Worm (Caenorhabditis elegans) whole organism, L3 larva: ENCODE data around the gene mcm-7.

ENCODE experiments used
- ZK546.5 ChIP-seq: sonication (generic microtip); optimal IDR thresholded peaks from 2 replicates; lab custom pipeline; 2017; ENCODE audit warnings: missing biosample characterization, missing genetic modification characterization
- aly-2 ChIP-seq: fragments of 150-350 bp; optimal IDR thresholded peaks from 2 replicates; lab custom pipeline; 2014; ENCODE audit warnings: missing biosample characterization, missing genetic modification characterization
- ceh-16 ChIP-seq: sonication (generic microtip); optimal IDR thresholded peaks from 2 replicates; lab custom pipeline; 2017; ENCODE audit warnings: missing biosample characterization, missing genetic modification characterization
- ceh-28 ChIP-seq: fragments of 150-350 bp; optimal IDR thresholded peaks from 2 replicates; lab custom pipeline; 2014; ENCODE audit warnings: missing biosample characterization, missing genetic modification reagents, missing genetic modification characterization
- ceh-82 ChIP-seq: fragments of 150-350 bp; optimal IDR thresholded peaks from 2 replicates; lab custom pipeline; 2014; ENCODE audit warnings: missing biosample characterization, missing genetic modification characterization
- daf-12 ChIP-seq: fragments of 150-350 bp; optimal IDR thresholded peaks from 2 replicates; lab custom pipeline; 2014; ENCODE audit warnings: missing biosample characterization, missing genetic modification reagents, missing genetic modification characterization
- egl-27 ChIP-seq: sonication (generic microtip); optimal IDR thresholded peaks from 4 replicates; lab custom pipeline; 2017; ENCODE audit warnings: missing biosample characterization, missing genetic modification reagents, missing genetic modification characterization
- egl-5 ChIP-seq: fragments of 150-350 bp; optimal IDR thresholded peaks from 2 replicates; lab custom pipeline; 2017; ENCODE audit warnings: missing biosample characterization, missing genetic modification reagents, missing genetic modification characterization, inconsistent platforms
- elt-1 ChIP-seq: fragments of 150-350 bp; optimal IDR thresholded peaks from 2 replicates; lab custom pipeline; 2014; ENCODE audit warnings: missing biosample characterization, missing genetic modification characterization
- elt-2 ChIP-seq: sonication (generic microtip); optimal IDR thresholded peaks from 2 replicates; lab custom pipeline; 2016; ENCODE audit warnings: missing genetic modification reagents, mild to moderate bottlenecking, missing genetic modification characterization, missing compliant biosample characterization
- elt-3 ChIP-seq, 3 experiments: fragments of 150-350 bp in 1 of 3; sonication (generic microtip) in 2 of 3; optimal IDR thresholded peaks; 2 replicates in 2 of 3; 4 replicates in 1 of 3; lab custom pipeline; 2014 to 2017; ENCODE audit warnings: missing biosample characterization in 3 of 3, missing genetic modification characterization in 3 of 3
- eor-1 ChIP-seq, 2 experiments: fragments of 150-350 bp; optimal IDR thresholded peaks; 2 replicates each; lab custom pipeline; 2014 to 2018; ENCODE audit warnings: missing biosample characterization in 2 of 2, missing genetic modification characterization in 2 of 2
- fkh-10 ChIP-seq: sonication (generic microtip); optimal IDR thresholded peaks from 2 replicates; lab custom pipeline; 2017; ENCODE audit warnings: missing biosample characterization, missing genetic modification reagents, missing genetic modification characterization
- fkh-2 ChIP-seq: fragments of 150-350 bp; optimal IDR thresholded peaks from 2 replicates; lab custom pipeline; 2014; ENCODE audit warnings: missing biosample characterization, missing genetic modification reagents, missing genetic modification characterization
- fos-1 ChIP-seq: fragments of 150-350 bp; optimal IDR thresholded peaks from 2 replicates; lab custom pipeline; 2014; ENCODE audit warnings: missing biosample characterization, missing genetic modification characterization
- hmg-11 ChIP-seq: sonication (generic microtip); optimal IDR thresholded peaks from 2 replicates; lab custom pipeline; 2016; ENCODE audit warnings: missing genetic modification characterization, missing compliant biosample characterization
- jun-1 ChIP-seq: fragments of 150-350 bp; optimal IDR thresholded peaks from 2 replicates; lab custom pipeline; 2014; ENCODE audit warnings: missing biosample characterization, missing genetic modification reagents, missing genetic modification characterization
- lin-15B ChIP-seq: fragments of 150-350 bp; optimal IDR thresholded peaks from 2 replicates; lab custom pipeline; 2014; ENCODE audit warnings: missing biosample characterization, missing genetic modification characterization
- lin-39 ChIP-seq: fragments of 150-350 bp; optimal IDR thresholded peaks from 2 replicates; lab custom pipeline; 2018; ENCODE audit warnings: missing biosample characterization, missing genetic modification reagents, missing genetic modification characterization
- lsy-12 ChIP-seq: sonication (generic microtip); optimal IDR thresholded peaks from 2 replicates; lab custom pipeline; 2016; ENCODE audit warnings: mild to moderate bottlenecking, missing genetic modification characterization, missing compliant biosample characterization
- mdl-1 ChIP-seq: fragments of 150-350 bp; optimal IDR thresholded peaks from 2 replicates; lab custom pipeline; 2014; ENCODE audit warnings: missing biosample characterization, missing genetic modification characterization
- mml-1 ChIP-seq: fragments of 150-350 bp; sonication (generic microtip); optimal IDR thresholded peaks from 3 replicates; lab custom pipeline; 2014; ENCODE audit warnings: missing biosample characterization, missing genetic modification characterization
- nfya-1 ChIP-seq: sonication (generic microtip); optimal IDR thresholded peaks from 2 replicates; lab custom pipeline; 2017; ENCODE audit warnings: missing genetic modification characterization, mild to moderate bottlenecking, missing compliant biosample characterization, antibody characterized with exemption, moderate library complexity; ENCODE audit not compliant: insufficient read depth
- nhr-11 ChIP-seq: fragments of 150-350 bp; optimal IDR thresholded peaks from 2 replicates; lab custom pipeline; 2014; ENCODE audit warnings: missing biosample characterization, missing genetic modification characterization
- nhr-12 ChIP-seq: fragments of 150-350 bp; optimal IDR thresholded peaks from 2 replicates; lab custom pipeline; 2014; ENCODE audit warnings: missing biosample characterization, missing genetic modification characterization
- nhr-23 ChIP-seq: fragments of 150-350 bp; optimal IDR thresholded peaks from 2 replicates; lab custom pipeline; 2014; ENCODE audit warnings: missing biosample characterization, missing genetic modification reagents, missing genetic modification characterization
- nhr-237 ChIP-seq: fragments of 150-350 bp; optimal IDR thresholded peaks from 2 replicates; lab custom pipeline; 2014; ENCODE audit warnings: missing biosample characterization, missing genetic modification characterization
- nhr-25 ChIP-seq: sonication (generic microtip); optimal IDR thresholded peaks from 2 replicates; lab custom pipeline; 2017; ENCODE audit warnings: missing biosample characterization, missing genetic modification characterization
- nhr-28 ChIP-seq: fragments of 150-350 bp; optimal IDR thresholded peaks from 2 replicates; lab custom pipeline; 2014; ENCODE audit warnings: missing biosample characterization, missing genetic modification characterization
- nhr-43 ChIP-seq: sonication (generic microtip); optimal IDR thresholded peaks from 2 replicates; lab custom pipeline; 2016; ENCODE audit warnings: mild to moderate bottlenecking, missing genetic modification characterization, missing compliant biosample characterization; ENCODE audit not compliant: poor library complexity, severe bottlenecking
- nhr-67 ChIP-seq: fragments of 150-350 bp; optimal IDR thresholded peaks from 2 replicates; lab custom pipeline; 2014; ENCODE audit warnings: missing biosample characterization, missing genetic modification characterization
- nhr-77 ChIP-seq: fragments of 150-350 bp; optimal IDR thresholded peaks from 2 replicates; lab custom pipeline; 2014; ENCODE audit warnings: missing biosample characterization, missing genetic modification characterization
- pha-4 ChIP-seq: fragments of 150-350 bp; optimal IDR thresholded peaks from 2 replicates; lab custom pipeline; 2014; ENCODE audit warnings: missing biosample characterization, missing genetic modification reagents, missing genetic modification characterization
- pqm-1 ChIP-seq: fragments of 150-350 bp; optimal IDR thresholded peaks from 2 replicates; lab custom pipeline; 2017; ENCODE audit warnings: missing biosample characterization, missing genetic modification characterization, inconsistent platforms
- sea-2 ChIP-seq: fragments of 150-350 bp; sonication (generic microtip); optimal IDR thresholded peaks from 4 replicates; lab custom pipeline; 2014; ENCODE audit warnings: missing biosample characterization, missing genetic modification reagents, missing genetic modification characterization
- skn-1 ChIP-seq: fragments of 150-350 bp; optimal IDR thresholded peaks from 2 replicates; lab custom pipeline; 2014; ENCODE audit warnings: missing biosample characterization, missing genetic modification characterization
- snpc-4 ChIP-seq: fragments of 150-350 bp; optimal IDR thresholded peaks from 2 replicates; lab custom pipeline; 2014; ENCODE audit warnings: missing biosample characterization, missing genetic modification characterization
- tbx-2 ChIP-seq: sonication (generic microtip); optimal IDR thresholded peaks from 2 replicates; lab custom pipeline; 2016; ENCODE audit warnings: mild to moderate bottlenecking, missing genetic modification characterization, missing compliant biosample characterization
- unc-39 ChIP-seq: sonication (generic microtip); optimal IDR thresholded peaks from 4 replicates; lab custom pipeline; 2017; ENCODE audit warnings: missing biosample characterization, missing genetic modification characterization
- unc-62 ChIP-seq: fragments of 150-350 bp; sonication (generic microtip); optimal IDR thresholded peaks from 4 replicates; lab custom pipeline; 2014; ENCODE audit warnings: missing biosample characterization, missing genetic modification reagents, missing genetic modification characterization
- zag-1 ChIP-seq: fragments of 150-350 bp; optimal IDR thresholded peaks from 2 replicates; lab custom pipeline; 2014; ENCODE audit warnings: missing biosample characterization, missing genetic modification characterization
- ztf-11 ChIP-seq: fragments of 150-350 bp; optimal IDR thresholded peaks from 2 replicates; lab custom pipeline; 2014; ENCODE audit warnings: missing biosample characterization, missing genetic modification characterization
- ztf-4 ChIP-seq: fragments of 150-350 bp; optimal IDR thresholded peaks from 2 replicates; lab custom pipeline; 2014; ENCODE audit warnings: missing biosample characterization, missing genetic modification characterization

Gene mcm-7

ce11 chrV:4361505-4361904, 14.5 kb downstream of the mcm-7 start, which contains the start of gene F32D1.3:
TSS of gene F32D1.3 (minus strand) at chrV:4361569.
- TF ChIP-seq nfya-1 (tag; lab: Kevin White, UChicago) (no peak), skn-1 (tag; lab: Kevin White, UChicago) (no peak), ztf-11 (no peak), mml-1 (no peak), egl-5 (tag; lab: Kevin White, UChicago) (no peak), pha-4 (no peak), fos-1 (tag; lab: Kevin White, UChicago) (no peak), hmg-11 (tag; lab: Kevin White, UChicago) (no peak), daf-12 (tag; lab: Kevin White, UChicago) (no peak), ceh-28 (no peak), nhr-43 (no peak), elt-1 (peak; percentile 80), snpc-4 (no peak), nhr-23 (tag; lab: Kevin White, UChicago) (peak; percentile 44), jun-1 (tag; lab: Kevin White, UChicago) (no peak), ZK546.5 (tag; lab: Kevin White, UChicago) (no peak), nhr-12 (no peak), nhr-25 (tag; lab: Kevin White, UChicago) (peak; percentile 34), lin-39 (no peak), sea-2 (GFP tag; lab: Kevin White, UChicago) (no peak), fkh-10 (GFP tag; lab: Kevin White, UChicago) (no peak)

- no peak for TF ChIP-seq nhr-67
- TF ChIP-seq tbx-2 (tag; lab: Kevin White, UChicago), result no peak
- no peak for TF ChIP-seq mml-1
- TF ChIP-seq ceh-16 (tag; lab: Kevin White, UChicago), result no peak
- TF ChIP-seq sea-2 (GFP tag; lab: Kevin White, UChicago), result no peak
- no peak for TF ChIP-seq aly-2 (tag; lab: Kevin White, UChicago)
- no peak for TF ChIP-seq elt-2 (tag; lab: Kevin White, UChicago)
- no peak for TF ChIP-seq nhr-28
- TF ChIP-seq hmg-11 (tag; lab: Kevin White, UChicago), result no peak
- no peak for TF ChIP-seq nhr-237
Observed at ce11 chrV:4364517-4364916, 17.6 kb downstream of the mcm-7 start, which contains the start of gene grl-13. TSS of gene grl-13 (minus strand) at chrV:4364617.

DNA sequence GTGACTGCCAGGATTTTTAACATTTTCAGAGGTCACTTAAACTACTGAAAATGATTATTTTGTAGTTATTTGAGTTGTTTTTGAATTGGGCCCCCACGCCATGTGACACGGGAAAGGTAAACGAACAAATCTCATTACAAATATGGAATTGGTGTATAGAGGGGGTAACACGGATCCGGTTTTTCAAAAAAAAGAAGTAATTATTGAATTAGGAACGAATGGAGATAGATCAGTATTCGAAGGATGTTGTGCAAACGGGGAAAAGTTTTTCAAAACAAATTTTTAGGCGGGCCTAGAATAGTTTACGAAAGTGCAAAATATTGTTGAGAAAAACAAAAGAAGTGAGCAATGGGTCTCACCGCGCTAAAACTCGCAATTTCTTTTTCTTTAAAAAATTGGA, 19.5 kb downstream of the mcm-7 start, which contains the start of gene F32D1.11:
Gene F32D1.11 (minus strand): TSS at position 101 of the 400 bp plus-strand sequence.
- no peak for TF ChIP-seq lsy-12
- no peak for TF ChIP-seq ZK546.5 (tag; lab: Kevin White, UChicago)
- TF ChIP-seq nhr-25 (tag; lab: Kevin White, UChicago), result no peak
- no peak for TF ChIP-seq sea-2 (GFP tag; lab: Kevin White, UChicago)
- TF ChIP-seq ceh-82 (tag; lab: Kevin White, UChicago), result no peak
- no peak for TF ChIP-seq elt-2 (tag; lab: Kevin White, UChicago)

DNA sequence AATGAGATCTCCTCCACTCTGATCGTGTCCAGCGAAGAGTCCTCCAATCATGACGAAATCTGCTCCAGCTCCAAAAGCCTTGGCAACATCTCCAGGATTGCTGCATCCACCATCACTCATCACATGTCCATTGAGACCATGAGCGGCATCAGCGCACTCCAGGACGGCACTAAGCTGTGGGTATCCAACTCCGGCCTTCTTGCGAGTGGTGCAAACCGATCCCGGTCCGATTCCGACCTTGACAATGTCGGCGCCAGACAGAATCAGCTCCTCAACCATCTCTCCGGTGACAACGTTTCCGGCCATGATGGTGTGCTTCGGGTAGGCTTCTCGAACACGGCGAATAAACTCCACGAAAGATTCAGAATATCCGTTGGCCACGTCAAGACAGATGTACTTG, 23.5 kb downstream of the mcm-7 start:
- TF ChIP-seq lin-39 (no peak), mdl-1 (tag; lab: Kevin White, UChicago) (no peak), lsy-12 (no peak), nhr-11 (tag; lab: Kevin White, UChicago) (no peak)
- TF ChIP-seq, all 47 proteins: peak for 0

ce11 chrV:4371309-4371933, 24.5 kb downstream of the mcm-7 start, which contains the start of the genes gmpr-1 and fipp-1:
TSS of gene gmpr-1 (minus strand) at chrV:4371383.
TSS of gene fipp-1 (plus strand) at chrV:4371807.
- no peak for TF ChIP-seq ztf-4 (tag; lab: Kevin White, UChicago)
- TF ChIP-seq nhr-67, result no peak
- TF ChIP-seq unc-39 (tag; lab: Kevin White, UChicago), result no peak
- no peak for TF ChIP-seq tbx-2 (tag; lab: Kevin White, UChicago)
- TF ChIP-seq lin-15B (tag; lab: Kevin White, UChicago), result peak; percentile 61
- no peak for TF ChIP-seq nhr-77 (tag; lab: Kevin White, UChicago)
- no peak for TF ChIP-seq elt-3 (tag; optimal IDR thresholded peaks at IDR 0.05; lab: Kevin White, UChicago)
- no peak for TF ChIP-seq egl-27 (tag; lab: Kevin White, UChicago)
- TF ChIP-seq mml-1, result no peak
- TF ChIP-seq fos-1 (tag; lab: Kevin White, UChicago), result no peak
- no peak for TF ChIP-seq nhr-237
- no peak for TF ChIP-seq zag-1 (tag; lab: Kevin White, UChicago)
- peak; percentile 69 for TF ChIP-seq nhr-23 (tag; lab: Kevin White, UChicago)
- no peak for TF ChIP-seq nhr-43
- no peak for TF ChIP-seq pqm-1 (tag; lab: Kevin White, UChicago)
- TF ChIP-seq ceh-16 (tag; lab: Kevin White, UChicago), result no peak
- no peak for TF ChIP-seq fkh-2 (tag; lab: Kevin White, UChicago)
- no peak for TF ChIP-seq eor-1 (tag; optimal IDR thresholded peaks at IDR 0.05; lab: Kevin White, UChicago)
- TF ChIP-seq sea-2 (GFP tag; lab: Kevin White, UChicago), result no peak
- no peak for TF ChIP-seq lsy-12
- peak; percentile 74 for TF ChIP-seq elt-2 (tag; lab: Kevin White, UChicago)
- TF ChIP-seq egl-5 (tag; lab: Kevin White, UChicago), result no peak
- peak; percentile 64 for TF ChIP-seq nfya-1 (tag; lab: Kevin White, UChicago)
- TF ChIP-seq snpc-4, result no peak
- TF ChIP-seq unc-62, result no peak
- peak; percentile 48 for TF ChIP-seq pha-4
- no peak for TF ChIP-seq ztf-11
